Fruit fly (Drosophila melanogaster) whole organism, embryonic: ENCODE data around the gene CG3349.
A peak's percentile ranks its signal among the peaks of the same experiment; 100 is the strongest.

ENCODE experiments used
- Adf1 ChIP-seq: fragments of 200-800 bp; sonication (Bioruptor generic); IDR thresholded peaks from 2 replicates; pipeline ENCODE4 v1.3.6; 2022; ENCODE audit warnings: missing biosample characterization, missing genetic modification characterization
- CG10431 ChIP-seq: fragments of 200-800 bp; sonication (Bioruptor generic); optimal IDR thresholded peaks from 3 replicates; lab custom pipeline; 2018; ENCODE audit warnings: missing biosample characterization, mild to moderate bottlenecking, missing genetic modification characterization
- CG11247 ChIP-seq: fragments of 200-800 bp; sonication (Bioruptor generic); IDR thresholded peaks from 2 replicates; pipeline ENCODE4 v1.3.6; 2022; ENCODE audit warnings: missing biosample characterization, missing genetic modification characterization
- CG11456 ChIP-seq: fragments of 200-800 bp; sonication (Bioruptor generic); IDR thresholded peaks from 3 replicates; pipeline ENCODE4 v1.3.6; 2022; ENCODE audit warnings: missing biosample characterization, missing genetic modification characterization
- CG11504 ChIP-seq: fragments of 200-800 bp; sonication (Bioruptor generic); optimal IDR thresholded peaks from 3 replicates; lab custom pipeline; 2019; ENCODE audit warnings: missing biosample characterization, mild to moderate bottlenecking, missing genetic modification characterization, moderate library complexity
- CG11723 ChIP-seq: fragments of 200-800 bp; sonication (Bioruptor generic); optimal IDR thresholded peaks from 2 replicates; lab custom pipeline; 2017; ENCODE audit warnings: missing biosample characterization, mild to moderate bottlenecking, missing genetic modification characterization
- CG12659 ChIP-seq: fragments of 200-800 bp; sonication (Bioruptor generic); optimal IDR thresholded peaks from 3 replicates; lab custom pipeline; 2017; ENCODE audit warnings: mild to moderate bottlenecking, missing biosample characterization, missing genetic modification reagents, missing genetic modification characterization
- CG13775 ChIP-seq: fragments of 200-800 bp; sonication (Bioruptor generic); optimal IDR thresholded peaks from 3 replicates; lab custom pipeline; 2017; ENCODE audit warnings: missing biosample characterization, mild to moderate bottlenecking, missing genetic modification characterization
- CG14667 ChIP-seq: fragments of 200-800 bp; sonication (Bioruptor generic); IDR thresholded peaks from 2 replicates; pipeline ENCODE4 v1.3.6; 2022; ENCODE audit warnings: missing biosample characterization, missing genetic modification characterization
- CG30403 ChIP-seq: fragments of 200-800 bp; sonication (Bioruptor generic); optimal IDR thresholded peaks from 3 replicates; lab custom pipeline; 2016; ENCODE audit warnings: missing biosample characterization, missing genetic modification characterization
- CG34224 ChIP-seq: fragments of 200-800 bp; sonication (Bioruptor generic); IDR thresholded peaks from 3 replicates; pipeline ENCODE4 v1.3.6; 2022; ENCODE audit warnings: missing biosample characterization, missing genetic modification characterization; ENCODE audit not compliant: partially characterized antibody
- CG4282 ChIP-seq: fragments of 200-800 bp; sonication (Bioruptor generic); optimal IDR thresholded peaks from 2 replicates; lab custom pipeline; 2016; ENCODE audit warnings: missing biosample characterization, missing genetic modification characterization
- CG7357 ChIP-seq: fragments of 200-800 bp; sonication (Bioruptor generic); IDR thresholded peaks from 3 replicates; pipeline ENCODE4 v1.3.6; 2022; ENCODE audit warnings: missing biosample characterization, missing genetic modification characterization
- CG7556 ChIP-seq: fragments of 200-800 bp; sonication (Bioruptor generic); optimal IDR thresholded peaks from 2 replicates; lab custom pipeline; 2017; ENCODE audit warnings: missing biosample characterization, mild to moderate bottlenecking, missing genetic modification characterization
- CG9727 ChIP-seq: fragments of 200-800 bp; sonication (Bioruptor generic); optimal IDR thresholded peaks from 3 replicates; lab custom pipeline; 2017; ENCODE audit warnings: missing biosample characterization, mild to moderate bottlenecking, missing genetic modification characterization
- CHES-1-like ChIP-seq: fragments of 200-800 bp; sonication (Bioruptor generic); optimal IDR thresholded peaks from 2 replicates; lab custom pipeline; 2016; ENCODE audit warnings: missing biosample characterization, missing genetic modification characterization
- Chrac-16 ChIP-seq: fragments of 200-800 bp; sonication (Bioruptor generic); optimal IDR thresholded peaks from 3 replicates; lab custom pipeline; 2016; ENCODE audit warnings: missing biosample characterization, missing genetic modification characterization
- CoRest ChIP-seq: fragments of 200-800 bp; sonication (Bioruptor generic); optimal IDR thresholded peaks from 3 replicates; lab custom pipeline; 2018; ENCODE audit warnings: missing biosample characterization, mild to moderate bottlenecking, missing genetic modification characterization, moderate library complexity
- D19B ChIP-seq: fragments of 200-800 bp; sonication (Bioruptor generic); optimal IDR thresholded peaks from 2 replicates; lab custom pipeline; 2017; ENCODE audit warnings: missing biosample characterization, mild to moderate bottlenecking, missing genetic modification characterization
- Dip3 ChIP-seq: fragments of 200-800 bp; sonication (Bioruptor generic); optimal IDR thresholded peaks from 3 replicates; lab custom pipeline; 2016; ENCODE audit warnings: missing biosample characterization, missing genetic modification characterization
- Drgx ChIP-seq: fragments of 200-800 bp; sonication (Bioruptor generic); IDR thresholded peaks from 2 replicates; pipeline ENCODE4 v1.3.6; 2022; ENCODE audit warnings: missing biosample characterization, missing genetic modification characterization
- HLHmδ ChIP-seq: fragments of 200-800 bp; sonication (Bioruptor generic); optimal IDR thresholded peaks from 2 replicates; lab custom pipeline; 2018; ENCODE audit warnings: missing biosample characterization, mild to moderate bottlenecking, missing genetic modification characterization, moderate library complexity
- Hmx ChIP-seq: fragments of 200-800 bp; sonication (Bioruptor generic); optimal IDR thresholded peaks from 2 replicates; lab custom pipeline; 2016; ENCODE audit warnings: missing biosample characterization, missing genetic modification characterization
- NFAT ChIP-seq: fragments of 200-800 bp; sonication (Bioruptor generic); IDR thresholded peaks from 2 replicates; pipeline ENCODE4 v1.3.6; 2022; ENCODE audit warnings: missing biosample characterization, missing genetic modification characterization
- Rfx ChIP-seq: fragments of 200-800 bp; sonication (Bioruptor generic); IDR thresholded peaks from 2 replicates; pipeline ENCODE4 v1.3.6; 2022; ENCODE audit warnings: missing biosample characterization, missing genetic modification characterization
- Scr ChIP-seq: fragments of 200-800 bp; sonication (Bioruptor generic); IDR thresholded peaks from 2 replicates; pipeline ENCODE4 v1.3.6; 2022; ENCODE audit warnings: missing biosample characterization, missing genetic modification characterization; ENCODE audit not compliant: partially characterized antibody
- Spps ChIP-seq: fragments of 200-800 bp; sonication (Bioruptor generic); optimal IDR thresholded peaks from 2 replicates; lab custom pipeline; 2018; ENCODE audit warnings: missing biosample characterization, mild to moderate bottlenecking, missing genetic modification characterization
- aop ChIP-seq: fragments of 200-800 bp; sonication (Bioruptor generic); IDR thresholded peaks from 2 replicates; pipeline ENCODE4 v1.3.6; 2022; ENCODE audit warnings: missing biosample characterization, missing genetic modification characterization
- bsh ChIP-seq, 2 experiments: fragments of 200-800 bp; sonication (Bioruptor generic); optimal IDR thresholded peaks; 2 replicates each; lab custom pipeline; 2017 to 2018; ENCODE audit warnings: mild to moderate bottlenecking in 2 of 2, missing biosample characterization in 2 of 2, missing genetic modification characterization in 2 of 2, moderate library complexity in 1 of 2
- cg ChIP-seq: fragments of 200-800 bp; sonication (Bioruptor generic); optimal IDR thresholded peaks from 3 replicates; lab custom pipeline; 2019; ENCODE audit warnings: missing biosample characterization, mild to moderate bottlenecking, missing genetic modification characterization, moderate library complexity
- chn ChIP-seq: fragments of 200-800 bp; sonication (Bioruptor generic); optimal IDR thresholded peaks from 2 replicates; lab custom pipeline; 2016; ENCODE audit warnings: missing biosample characterization, missing genetic modification characterization
- corto ChIP-seq: fragments of 200-800 bp; sonication (Bioruptor generic); optimal IDR thresholded peaks from 2 replicates; lab custom pipeline; 2016; ENCODE audit warnings: missing biosample characterization, mild to moderate bottlenecking, missing genetic modification characterization, moderate library complexity
- cwo ChIP-seq: fragments of 200-800 bp; sonication (Bioruptor generic); optimal IDR thresholded peaks from 3 replicates; lab custom pipeline; 2017; ENCODE audit warnings: missing biosample characterization, missing genetic modification characterization, mild to moderate bottlenecking, moderate library complexity, missing genetic modification reagents
- dan ChIP-seq: fragments of 200-800 bp; sonication (Bioruptor generic); IDR thresholded peaks from 2 replicates; pipeline ENCODE4 v1.3.6; 2022; ENCODE audit warnings: missing biosample characterization, missing genetic modification characterization
- dmrt99B ChIP-seq: fragments of 200-800 bp; sonication (Bioruptor generic); optimal IDR thresholded peaks from 2 replicates; lab custom pipeline; 2018; ENCODE audit warnings: missing biosample characterization, mild to moderate bottlenecking, missing genetic modification characterization, moderate library complexity
- gfzf ChIP-seq: fragments of 200-800 bp; sonication (Bioruptor generic); optimal IDR thresholded peaks from 2 replicates; lab custom pipeline; 2016; ENCODE audit warnings: missing biosample characterization, mild to moderate bottlenecking, missing genetic modification characterization, moderate library complexity
- grau ChIP-seq: fragments of 200-800 bp; optimal IDR thresholded peaks from 3 replicates; lab custom pipeline; 2019; ENCODE audit warnings: missing biosample characterization, mild to moderate bottlenecking, missing genetic modification characterization, moderate library complexity
- hth ChIP-seq: fragments of >200 bp; optimal IDR thresholded peaks from 2 replicates; lab custom pipeline; 2017; ENCODE audit warnings: inconsistent platforms
- pzg ChIP-seq: fragments of 200-800 bp; sonication (Bioruptor generic); optimal IDR thresholded peaks from 3 replicates; lab custom pipeline; 2018; ENCODE audit warnings: missing biosample characterization, mild to moderate bottlenecking, missing genetic modification characterization, moderate library complexity
- sens-2 ChIP-seq: fragments of 200-800 bp; sonication (Bioruptor generic); IDR thresholded peaks from 2 replicates; pipeline ENCODE4 v1.3.6; 2022; ENCODE audit warnings: missing biosample characterization, missing genetic modification characterization
- slbo ChIP-seq: fragments of 200-800 bp; sonication (Bioruptor generic); IDR thresholded peaks from 2 replicates; pipeline ENCODE4 v1.3.6; 2022; ENCODE audit warnings: missing biosample characterization, missing genetic modification characterization
- ssp ChIP-seq: fragments of 200-800 bp; sonication (Bioruptor generic); IDR thresholded peaks from 2 replicates; pipeline ENCODE4 v1.3.6; 2022; ENCODE audit warnings: missing biosample characterization, missing genetic modification characterization
- tin ChIP-seq: fragments of 200-800 bp; sonication (Bioruptor generic); optimal IDR thresholded peaks from 3 replicates; lab custom pipeline; 2016; ENCODE audit warnings: missing biosample characterization, missing genetic modification characterization
- tna ChIP-seq: fragments of 200-800 bp; sonication (Bioruptor generic); IDR thresholded peaks from 2 replicates; pipeline ENCODE4 v1.3.6; 2022; ENCODE audit warnings: missing biosample characterization, missing genetic modification characterization; ENCODE audit not compliant: partially characterized antibody
- tx ChIP-seq: fragments of 200-800 bp; sonication (Bioruptor generic); optimal IDR thresholded peaks from 2 replicates; lab custom pipeline; 2016; ENCODE audit warnings: missing biosample characterization, missing genetic modification characterization
- unc-4 ChIP-seq: fragments of 200-800 bp; sonication (Bioruptor generic); IDR thresholded peaks from 2 replicates; pipeline ENCODE4 v1.3.6; 2022; ENCODE audit warnings: missing biosample characterization, missing genetic modification characterization; ENCODE audit not compliant: partially characterized antibody
- wdn ChIP-seq: fragments of 200-800 bp; sonication (Bioruptor generic); IDR thresholded peaks from 2 replicates; pipeline ENCODE4 v1.3.6; 2022; ENCODE audit warnings: missing biosample characterization, missing genetic modification characterization
- zf30C ChIP-seq: fragments of 200-800 bp; sonication (Bioruptor generic); optimal IDR thresholded peaks from 3 replicates; lab custom pipeline; 2018; ENCODE audit warnings: missing biosample characterization, mild to moderate bottlenecking, missing genetic modification characterization

CG3349 gene

DNA sequence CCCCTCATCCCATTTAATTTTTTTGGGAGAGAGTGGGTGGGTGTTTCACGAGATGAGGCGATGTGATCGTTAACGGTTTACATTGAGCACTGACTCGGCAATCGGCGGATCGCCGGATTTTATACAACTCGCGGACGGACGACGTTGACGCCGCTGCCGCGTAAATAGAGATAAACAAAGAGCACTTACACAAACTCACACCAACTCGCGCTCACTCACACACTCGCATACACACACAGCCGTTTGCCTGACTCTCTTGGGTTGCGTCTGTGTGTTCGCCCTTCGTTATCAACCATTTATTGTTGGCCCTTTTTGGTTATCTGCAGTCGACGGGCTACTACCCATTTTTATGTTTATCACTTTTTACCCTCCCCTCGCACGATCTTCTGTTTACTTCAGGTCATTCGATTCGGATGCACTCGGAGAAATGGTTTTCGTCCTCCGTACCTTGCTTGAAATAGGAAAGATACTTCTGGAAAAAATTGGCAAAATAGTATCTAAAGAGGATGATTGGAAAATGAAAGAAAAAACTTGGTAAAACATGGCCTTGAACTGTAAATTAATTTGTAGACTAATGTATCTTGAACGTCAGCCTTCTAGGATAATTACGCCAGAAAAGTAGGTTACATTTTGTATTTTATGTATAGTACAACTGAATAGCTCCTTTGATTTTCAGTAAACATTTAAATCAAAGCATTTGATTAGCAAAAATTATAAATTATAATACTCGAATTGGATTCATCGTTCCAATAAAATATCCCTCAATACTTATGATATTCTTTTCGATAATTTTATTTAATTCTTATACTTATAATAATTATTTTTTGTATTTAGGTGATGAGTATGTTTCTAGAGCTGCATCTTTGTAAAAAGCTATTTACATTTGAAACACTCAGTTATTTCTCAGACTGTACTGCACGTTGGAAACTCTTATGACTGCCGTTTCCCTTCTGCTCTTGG, 1.6 kb upstream of the CG3349 start (continued):
- TF ChIP-seq corto (GFP tag; lab: Kevin White, UChicago) = no peak
- TF ChIP-seq CG14667 (GFP tag; lab: Robert Waterston, UW) = no peak
- TF ChIP-seq dmrt99B (tag; lab: Kevin White, UChicago) = peak; percentile 46
- TF ChIP-seq unc-4 (GFP tag; lab: Robert Waterston, UW) = no peak
- no peak for TF ChIP-seq Spps
- TF ChIP-seq Chrac-16 (GFP tag; lab: Kevin White, UChicago) = peak; percentile 26
- TF ChIP-seq CG34224 (GFP tag; lab: Robert Waterston, UW) = peak; percentile 38; the same call in 1 of the 3 replicates
- TF ChIP-seq Hmx (GFP tag; lab: Kevin White, UChicago) = no peak
- no peak for TF ChIP-seq pzg (GFP tag; lab: Kevin White, UChicago)
- no peak for TF ChIP-seq ssp
- peak; percentile 71 for TF ChIP-seq CoRest (tag; lab: Kevin White, UChicago)
- TF ChIP-seq Scr (GFP tag; lab: Robert Waterston, UW) = no peak
- no peak for TF ChIP-seq chn (GFP tag; lab: Kevin White, UChicago)
- TF ChIP-seq CG13775 (GFP tag; lab: Kevin White, UChicago) = peak; percentile 77
- TF ChIP-seq HLHmδ = peak; percentile 9
- TF ChIP-seq tin = peak; percentile 6
- TF ChIP-seq Adf1 = peak; percentile 95
- TF ChIP-seq aop = peak; percentile 44; the same call in 1 of the 2 replicates
- no peak for TF ChIP-seq hth (lab: Kevin White, UChicago)
- TF ChIP-seq CG30403 = peak; percentile 60
- no peak for TF ChIP-seq gfzf (GFP tag; lab: Kevin White, UChicago)
- TF ChIP-seq NFAT (GFP tag; lab: Robert Waterston, UW) = no peak
- no peak for TF ChIP-seq tx (GFP tag; lab: Kevin White, UChicago)
- TF ChIP-seq tna (GFP tag; lab: Robert Waterston, UW) = no peak
- peak; percentile 27 for TF ChIP-seq CG10431
- TF ChIP-seq bsh (GFP tag; optimal IDR thresholded peaks at IDR 0.05; lab: Kevin White, UChicago) = peak in 1 of 2 experiments; percentile 37
- no peak for TF ChIP-seq D19B (GFP tag; lab: Kevin White, UChicago)
- peak; percentile 64 for TF ChIP-seq CG11504
- TF ChIP-seq Dip3 (GFP tag; lab: Kevin White, UChicago) = no peak
- TF ChIP-seq cg (GFP tag; lab: Kevin White, UChicago) = peak; percentile 91
- no peak for TF ChIP-seq dan (GFP tag; lab: Robert Waterston, UW)
- TF ChIP-seq CG9727 (GFP tag; lab: Kevin White, UChicago) = peak; percentile 82
- no peak for TF ChIP-seq CG4282 (GFP tag; lab: Kevin White, UChicago)
- TF ChIP-seq Rfx = peak; percentile 16; the same call in 1 of the 2 replicates
- no peak for TF ChIP-seq slbo (GFP tag; lab: Robert Waterston, UW)
- peak; percentile 45 for TF ChIP-seq grau (tag; lab: Kevin White, UChicago)
- peak; percentile 23; the same call in 1 of the 2 replicates for TF ChIP-seq sens-2 (GFP tag; lab: Robert Waterston, UW)
- no peak for TF ChIP-seq CG11723 (GFP tag; lab: Kevin White, UChicago)
- 0 out of 2 replicates have a peak, but pooled peaks have one; percentile 15 for TF ChIP-seq wdn (GFP tag; lab: Robert Waterston, UW)
- no peak for TF ChIP-seq Drgx (GFP tag; lab: Robert Waterston, UW)
- TF ChIP-seq CG7357 (GFP tag; lab: Robert Waterston, UW) = no peak
- no peak for TF ChIP-seq cwo
- TF ChIP-seq CHES-1-like (GFP tag; lab: Kevin White, UChicago) = peak; percentile 19
- no peak for TF ChIP-seq CG11247 (GFP tag; lab: Robert Waterston, UW)
- peak; percentile 71 for TF ChIP-seq CG7556 (GFP tag; lab: Kevin White, UChicago)
- TF ChIP-seq zf30C (GFP tag; lab: Kevin White, UChicago) = peak; percentile 92
- peak; percentile 10 for TF ChIP-seq CG12659 (GFP tag; lab: Kevin White, UChicago)
- TF ChIP-seq CG11456 (GFP tag; lab: Robert Waterston, UW) = no peak
